Fruit fly (Drosophila melanogaster) whole organism, wandering third instar larva: ENCODE results near the gene CG18262.

Experiments used
- CG32264 ChIP-seq: fragments of 200-800 bp; sonication (Bioruptor generic); optimal IDR thresholded peaks from 2 replicates; lab custom pipeline; 2016; ENCODE audit warnings: missing biosample characterization, missing genetic modification characterization
- OdsH ChIP-seq: fragments of 200-800 bp; sonication (Bioruptor generic); optimal IDR thresholded peaks from 2 replicates; lab custom pipeline; 2016; ENCODE audit warnings: missing biosample characterization, mild to moderate bottlenecking, missing genetic modification characterization
- br ChIP-seq: fragments of 200-800 bp; sonication (Bioruptor generic); optimal IDR thresholded peaks from 2 replicates; lab custom pipeline; 2016; ENCODE audit warnings: missing biosample characterization, missing genetic modification characterization
- brk ChIP-seq: fragments of 200-800 bp; sonication (Bioruptor generic); optimal IDR thresholded peaks from 2 replicates; lab custom pipeline; 2016; ENCODE audit warnings: missing biosample characterization, mild to moderate bottlenecking, missing genetic modification characterization
- psq ChIP-seq: fragments of 200-800 bp; sonication (Bioruptor generic); optimal IDR thresholded peaks from 3 replicates; lab custom pipeline; 2017; ENCODE audit warnings: missing biosample characterization, mild to moderate bottlenecking, missing genetic modification characterization, moderate library complexity
- usp ChIP-seq: fragments of >200 bp; optimal IDR thresholded peaks from 2 replicates; lab custom pipeline; 2017; ENCODE audit warnings: missing biosample characterization, missing genetic modification characterization

dm6 chrX:8178989-8179388 lies 26.2 kb downstream of the CG18262 start:
- TF ChIP-seq psq (no peak), CG32264 (GFP tag; lab: Kevin White, UChicago) (no peak), br (no peak), usp (no peak), brk (no peak), OdsH (GFP tag; lab: Kevin White, UChicago) (no peak)
